Worm (Caenorhabditis elegans) whole organism, L3 larva: ENCODE measurements around the gene cpg-7.

Experiments
- aly-2 ChIP-seq: fragments of 150-350 bp; optimal IDR thresholded peaks from 2 replicates; lab custom pipeline; 2014; ENCODE audit warnings: missing biosample characterization, missing genetic modification characterization
- jun-1 ChIP-seq: fragments of 150-350 bp; optimal IDR thresholded peaks from 2 replicates; lab custom pipeline; 2014; ENCODE audit warnings: missing biosample characterization, missing genetic modification reagents, missing genetic modification characterization
- nhr-11 ChIP-seq: fragments of 150-350 bp; optimal IDR thresholded peaks from 2 replicates; lab custom pipeline; 2014; ENCODE audit warnings: missing biosample characterization, missing genetic modification characterization
- nhr-77 ChIP-seq: fragments of 150-350 bp; optimal IDR thresholded peaks from 2 replicates; lab custom pipeline; 2014; ENCODE audit warnings: missing biosample characterization, missing genetic modification characterization
- snpc-4 ChIP-seq: fragments of 150-350 bp; optimal IDR thresholded peaks from 2 replicates; lab custom pipeline; 2014; ENCODE audit warnings: missing biosample characterization, missing genetic modification characterization
- unc-62 ChIP-seq: fragments of 150-350 bp; sonication (generic microtip); optimal IDR thresholded peaks from 4 replicates; lab custom pipeline; 2014; ENCODE audit warnings: missing biosample characterization, missing genetic modification reagents, missing genetic modification characterization

ce11 chrII:14086931-14087330 lies 22.1 kb downstream of the cpg-7 start:
- TF ChIP-seq unc-62 (GFP tag; lab: Kevin White, UChicago) (no peak), jun-1 (no peak), aly-2 (tag; lab: Kevin White, UChicago) (no peak), nhr-77 (tag; lab: Kevin White, UChicago) (no peak), snpc-4 (tag; lab: Kevin White, UChicago) (no peak), nhr-11 (tag; lab: Kevin White, UChicago) (no peak)
